Fruit fly (Drosophila melanogaster): ENCODE measurements around the gene tty.

Gene tty

DNA sequence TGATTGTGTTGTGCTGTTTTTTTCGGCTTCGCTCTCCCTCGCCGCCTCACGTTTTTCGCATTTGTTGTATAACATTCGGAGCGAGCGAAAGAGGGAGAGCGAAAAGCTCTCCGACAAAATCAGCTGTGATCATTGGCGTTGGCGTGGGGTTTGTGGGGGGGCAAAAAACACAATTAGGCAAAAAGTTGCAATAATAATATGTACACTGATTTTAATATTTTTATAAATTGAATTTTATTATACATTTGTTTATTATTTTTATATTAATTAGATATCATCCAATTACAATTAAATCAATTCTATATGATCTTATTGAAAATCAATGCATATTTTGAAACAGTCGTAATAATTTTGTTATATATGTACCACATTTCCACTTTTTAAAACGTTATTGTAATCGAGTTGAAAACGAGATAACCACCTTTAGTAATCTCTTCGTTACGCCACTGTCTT lies 36.1 kb upstream of the tty start (continued):
- TF ChIP-seq croc (GFP tag; conservative IDR thresholded peaks at IDR 0.05) (no peak), CG13624 (GFP tag; optimal IDR thresholded peaks at IDR 0.05) (no peak), tgo (GFP tag; IDR thresholded peaks at IDR 0.05) (peak; percentile 35; the same call in 1 of the 3 replicates), CG5180 (GFP tag; optimal IDR thresholded peaks at IDR 0.05) (no peak), ab (GFP tag; optimal IDR thresholded peaks at IDR 0.05) (no peak), CG18599 (GFP tag; optimal IDR thresholded peaks at IDR 0.05) (peak; percentile 70), sens-2 (GFP tag; IDR thresholded peaks at IDR 0.05) (no peak), chm (GFP tag; IDR thresholded peaks at IDR 0.05) (no peak), CG12942 (GFP tag; optimal IDR thresholded peaks at IDR 0.05) (no peak), CG7745 (tag; optimal IDR thresholded peaks at IDR 0.05) (no peak), Blimp-1 (GFP tag; optimal IDR thresholded peaks at IDR 0.05) (peak; percentile 36), MTF-1 (GFP tag; optimal IDR thresholded peaks at IDR 0.05; ENCODE audit: borderline replicate concordance) (no peak), CG12391 (tag; optimal IDR thresholded peaks at IDR 0.05) (peak; percentile 37), Bgb (GFP tag; IDR thresholded peaks at IDR 0.05; ENCODE audit: partially characterized antibody) (no peak), Usf (GFP tag; optimal IDR thresholded peaks at IDR 0.05) (no peak), Fer2 (tag; optimal IDR thresholded peaks at IDR 0.05) (no peak), abd-A (tag; optimal IDR thresholded peaks at IDR 0.05) (no peak), hb (GFP tag; IDR thresholded peaks at IDR 0.05; ENCODE audit: partially characterized antibody) (no peak), row (GFP tag; IDR thresholded peaks at IDR 0.05) (peak; percentile 53; the same call in 2 of the 3 replicates), CG14014 (GFP tag; IDR thresholded peaks at IDR 0.05) (peak; percentile 30; the same call in 1 of the 2 replicates), CG17568 (GFP tag; optimal IDR thresholded peaks at IDR 0.05) (no peak), so (GFP tag; IDR thresholded peaks at IDR 0.05) (0 out of 3 replicates have a peak, but pooled peaks have one; percentile 41), lmd (GFP tag; IDR thresholded peaks at IDR 0.05) (peak; percentile 47; the same call in 1 of the 2 replicates), sisA (GFP tag; IDR thresholded peaks at IDR 0.05) (no peak), CG10543 (GFP tag; optimal IDR thresholded peaks at IDR 0.05) (no peak), jumu (GFP tag; optimal IDR thresholded peaks at IDR 0.05) (no peak), Oaz (GFP tag; IDR thresholded peaks at IDR 0.05) (no peak), CG10979 (tag; optimal IDR thresholded peaks at IDR 0.05) (peak; percentile 24), ind (GFP tag; optimal IDR thresholded peaks at IDR 0.05) (peak; percentile 31), BEAF-32 (GFP tag; optimal IDR thresholded peaks at IDR 0.05) (no peak), gce (GFP tag; IDR thresholded peaks at IDR 0.05) (no peak), B-H1 (GFP tag; IDR thresholded peaks at IDR 0.05) (no peak), CG1233 (GFP tag; optimal IDR thresholded peaks at IDR 0.05) (peak; percentile 27), Xrp1 (GFP tag; IDR thresholded peaks at IDR 0.05) (peak; percentile 41; the same call in 1 of the 2 replicates), wek (GFP tag; optimal IDR thresholded peaks at IDR 0.05) (no peak), fu2 (GFP tag; optimal IDR thresholded peaks at IDR 0.05) (no peak), jigr1 (GFP tag; IDR thresholded peaks at IDR 0.05) (no peak), HHEX (GFP tag; optimal IDR thresholded peaks at IDR 0.05) (peak; percentile 52), Dip3 (GFP tag; optimal IDR thresholded peaks at IDR 0.05) (no peak), Opbp (GFP tag; IDR thresholded peaks at IDR 0.05; ENCODE audit: partially characterized antibody) (no peak), Chrac-16 (GFP tag; optimal IDR thresholded peaks at IDR 0.05) (peak; percentile 6), CG9609 (GFP tag; optimal IDR thresholded peaks at IDR 0.05) (no peak), pita (GFP tag; optimal IDR thresholded peaks at IDR 0.05) (no peak), CG6272 (GFP tag; IDR thresholded peaks at IDR 0.05) (no peak), CG16813 (GFP tag; IDR thresholded peaks at IDR 0.05; ENCODE audit: partially characterized antibody) (no peak), az2 (GFP tag; optimal IDR thresholded peaks at IDR 0.05) (peak; percentile 14)
